Fruit fly (Drosophila melanogaster) whole organism, embryonic: ENCODE results near the gene mus101.

Source experiments
- ATbp ChIP-seq: fragments of 200-800 bp; sonication (Bioruptor generic); optimal IDR thresholded peaks from 2 replicates; lab custom pipeline; 2017; ENCODE audit warnings: missing biosample characterization, mild to moderate bottlenecking, missing genetic modification characterization, missing genetic modification reagents
- Atf6 ChIP-seq: fragments of 200-800 bp; sonication (Bioruptor generic); IDR thresholded peaks from 2 replicates; pipeline ENCODE4 v1.3.6; 2022; ENCODE audit warnings: missing biosample characterization, missing genetic modification characterization
- Blimp-1 ChIP-seq: fragments of 200-800 bp; sonication (Bioruptor generic); optimal IDR thresholded peaks from 3 replicates; lab custom pipeline; 2018; ENCODE audit warnings: missing biosample characterization, missing genetic modification characterization, mild to moderate bottlenecking, moderate library complexity, missing genetic modification reagents
- CG11085 ChIP-seq: fragments of 200-800 bp; sonication (Bioruptor generic); IDR thresholded peaks from 2 replicates; pipeline ENCODE4 v1.3.6; 2022; ENCODE audit warnings: missing biosample characterization, missing genetic modification characterization
- CG11696 ChIP-seq: fragments of 200-800 bp; sonication (Bioruptor generic); IDR thresholded peaks from 2 replicates; pipeline ENCODE4 v1.3.6; 2022; ENCODE audit warnings: missing biosample characterization, missing genetic modification characterization
- CG11723 ChIP-seq: fragments of 200-800 bp; sonication (Bioruptor generic); optimal IDR thresholded peaks from 2 replicates; lab custom pipeline; 2017; ENCODE audit warnings: missing biosample characterization, mild to moderate bottlenecking, missing genetic modification characterization
- CG14710 ChIP-seq: fragments of 200-800 bp; sonication (Bioruptor generic); optimal IDR thresholded peaks from 3 replicates; lab custom pipeline; 2019; ENCODE audit warnings: missing biosample characterization, mild to moderate bottlenecking, missing genetic modification characterization, moderate library complexity
- CG15601 ChIP-seq: fragments of 200-800 bp; sonication (Bioruptor generic); optimal IDR thresholded peaks from 3 replicates; lab custom pipeline; 2019; ENCODE audit warnings: missing biosample characterization, mild to moderate bottlenecking, missing genetic modification characterization, moderate library complexity
- CG1647 ChIP-seq: fragments of 200-800 bp; sonication (Bioruptor generic); optimal IDR thresholded peaks from 3 replicates; lab custom pipeline; 2016; ENCODE audit warnings: missing biosample characterization, missing genetic modification characterization
- CG17361 ChIP-seq: fragments of 200-800 bp; sonication (Bioruptor generic); IDR thresholded peaks from 3 replicates; pipeline ENCODE4 v1.3.6; 2022; ENCODE audit warnings: missing biosample characterization, missing genetic modification characterization
- CG17612 ChIP-seq: fragments of 200-800 bp; sonication (Bioruptor generic); IDR thresholded peaks from 2 replicates; pipeline ENCODE4 v1.3.6; 2022; ENCODE audit warnings: missing biosample characterization, missing genetic modification characterization
- CG17829 ChIP-seq: fragments of 200-800 bp; optimal IDR thresholded peaks from 2 replicates; lab custom pipeline; 2019; ENCODE audit warnings: missing biosample characterization, mild to moderate bottlenecking, missing genetic modification characterization, moderate library complexity
- CG31224 ChIP-seq: fragments of 200-800 bp; sonication (Bioruptor generic); IDR thresholded peaks from 2 replicates; pipeline ENCODE4 v1.3.6; 2022; ENCODE audit warnings: missing biosample characterization, missing genetic modification characterization
- CG34224 ChIP-seq: fragments of 200-800 bp; sonication (Bioruptor generic); IDR thresholded peaks from 3 replicates; pipeline ENCODE4 v1.3.6; 2022; ENCODE audit warnings: missing biosample characterization, missing genetic modification characterization; ENCODE audit not compliant: partially characterized antibody
- CG4424 ChIP-seq: fragments of 200-800 bp; sonication (Bioruptor generic); optimal IDR thresholded peaks from 3 replicates; lab custom pipeline; 2016; ENCODE audit warnings: missing biosample characterization, missing genetic modification characterization
- CG5953 ChIP-seq: fragments of 200-800 bp; sonication (Bioruptor generic); IDR thresholded peaks from 2 replicates; pipeline ENCODE4 v1.3.6; 2022; ENCODE audit warnings: missing biosample characterization, missing genetic modification characterization
- CG7928 ChIP-seq: fragments of 200-800 bp; sonication (Bioruptor generic); optimal IDR thresholded peaks from 2 replicates; lab custom pipeline; 2017; ENCODE audit warnings: missing biosample characterization, mild to moderate bottlenecking, missing genetic modification characterization
- CG8388 ChIP-seq: fragments of 200-800 bp; sonication (Bioruptor generic); optimal IDR thresholded peaks from 2 replicates; lab custom pipeline; 2019; ENCODE audit warnings: missing biosample characterization, mild to moderate bottlenecking, missing genetic modification characterization, moderate library complexity
- CG9797 ChIP-seq: fragments of 200-800 bp; sonication (Bioruptor generic); optimal IDR thresholded peaks from 3 replicates; lab custom pipeline; 2018; ENCODE audit warnings: missing biosample characterization, mild to moderate bottlenecking, missing genetic modification characterization
- CHES-1-like ChIP-seq: fragments of 200-800 bp; sonication (Bioruptor generic); optimal IDR thresholded peaks from 2 replicates; lab custom pipeline; 2016; ENCODE audit warnings: missing biosample characterization, missing genetic modification characterization
- E2f2 ChIP-seq: fragments of 200-800 bp; sonication (Bioruptor generic); IDR thresholded peaks from 2 replicates; pipeline ENCODE4 v1.3.6; 2022; ENCODE audit warnings: missing biosample characterization, missing genetic modification characterization
- Elba2 ChIP-seq: fragments of 200-800 bp; sonication (Bioruptor generic); optimal IDR thresholded peaks from 3 replicates; lab custom pipeline; 2016; ENCODE audit warnings: missing biosample characterization, missing genetic modification characterization
- Ets65A ChIP-seq: fragments of 200-800 bp; sonication (Bioruptor generic); peaks from one replicate; lab custom pipeline; 2016; ENCODE audit warnings: missing biosample characterization, missing genetic modification characterization
- HmgZ ChIP-seq: fragments of 200-800 bp; sonication (Bioruptor generic); optimal IDR thresholded peaks from 2 replicates; lab custom pipeline; 2018; ENCODE audit warnings: missing biosample characterization, mild to moderate bottlenecking, missing genetic modification characterization
- Hr39 ChIP-seq: fragments of >200 bp; optimal IDR thresholded peaks from 2 replicates; lab custom pipeline; 2017
- Med ChIP-seq: fragments of 200-800 bp; sonication (Bioruptor generic); peaks from one replicate; lab custom pipeline; 2016; ENCODE audit warnings: missing biosample characterization, missing genetic modification characterization, mild to moderate bottlenecking, inconsistent platforms, moderate library complexity
- NC2β ChIP-seq: fragments of 200-800 bp; sonication (Bioruptor generic); optimal IDR thresholded peaks from 2 replicates; lab custom pipeline; 2016; ENCODE audit warnings: missing biosample characterization, missing genetic modification characterization
- Oli ChIP-seq: fragments of 200-800 bp; sonication (Bioruptor generic); optimal IDR thresholded peaks from 2 replicates; lab custom pipeline; 2018; ENCODE audit warnings: missing biosample characterization, mild to moderate bottlenecking, missing genetic modification characterization, moderate library complexity
- PHDP ChIP-seq: fragments of 200-800 bp; sonication (Bioruptor generic); optimal IDR thresholded peaks from 3 replicates; lab custom pipeline; 2018; ENCODE audit warnings: missing biosample characterization, mild to moderate bottlenecking, missing genetic modification characterization, moderate library complexity
- Scr ChIP-seq: fragments of 200-800 bp; sonication (Bioruptor generic); IDR thresholded peaks from 2 replicates; pipeline ENCODE4 v1.3.6; 2022; ENCODE audit warnings: missing biosample characterization, missing genetic modification characterization; ENCODE audit not compliant: partially characterized antibody
- Side ChIP-seq: fragments of 200-800 bp; sonication (Bioruptor generic); optimal IDR thresholded peaks from 2 replicates; lab custom pipeline; 2016; ENCODE audit warnings: missing biosample characterization, missing genetic modification characterization
- Sin3A ChIP-seq: fragments of >200 bp; optimal IDR thresholded peaks from 2 replicates; lab custom pipeline; 2018
- Stat92E ChIP-seq, 3 experiments: fragments of >200 bp in 2 of 3; fragments of 200-800 bp in 1 of 3; sonication (Bioruptor generic) in 1 of 3; optimal IDR thresholded peaks; 2 replicates each; lab custom pipeline; 2017 to 2019; ENCODE audit warnings: missing biosample characterization in 3 of 3, missing genetic modification characterization in 3 of 3, mild to moderate bottlenecking in 1 of 3, moderate library complexity in 1 of 3
- Trl ChIP-seq, 3 experiments: fragments of >200 bp in 2 of 3; fragments of 200-800 bp in 1 of 3; sonication (Bioruptor generic) in 1 of 3; optimal IDR thresholded peaks; 2 replicates in 1 of 3; 3 replicates in 2 of 3; lab custom pipeline; 2016 to 2017; ENCODE audit warnings: missing biosample characterization in 1 of 3, missing genetic modification characterization in 1 of 3
- bbx ChIP-seq: fragments of 200-800 bp; sonication (Bioruptor generic); IDR thresholded peaks from 2 replicates; pipeline ENCODE4 v1.3.6; 2022; ENCODE audit warnings: missing biosample characterization, missing genetic modification characterization; ENCODE audit not compliant: partially characterized antibody
- bowl ChIP-seq: fragments of 200-800 bp; sonication (Bioruptor generic); IDR thresholded peaks from 2 replicates; pipeline ENCODE4 v1.3.6; 2022; ENCODE audit warnings: missing biosample characterization, missing genetic modification characterization
- caup ChIP-seq: fragments of 200-800 bp; sonication (Bioruptor generic); optimal IDR thresholded peaks from 3 replicates; lab custom pipeline; 2017; ENCODE audit warnings: missing biosample characterization, mild to moderate bottlenecking, missing genetic modification characterization, moderate library complexity; ENCODE audit not compliant: severe bottlenecking
- dm ChIP-seq: fragments of 200-800 bp; sonication (Bioruptor generic); optimal IDR thresholded peaks from 3 replicates; lab custom pipeline; 2016; ENCODE audit warnings: missing biosample characterization, missing genetic modification characterization
- ewg ChIP-seq: fragments of 200-800 bp; sonication (Bioruptor generic); optimal IDR thresholded peaks from 3 replicates; lab custom pipeline; 2017; ENCODE audit warnings: mild to moderate bottlenecking, missing biosample characterization, missing genetic modification reagents, missing genetic modification characterization
- her ChIP-seq: fragments of 200-800 bp; sonication (Bioruptor generic); optimal IDR thresholded peaks from 2 replicates; lab custom pipeline; 2016; ENCODE audit warnings: missing biosample characterization, missing genetic modification characterization
- insv ChIP-seq, 2 experiments: fragments of 200-800 bp; sonication (Bioruptor generic); optimal IDR thresholded peaks; 3 replicates each; lab custom pipeline; 2016 to 2018; ENCODE audit warnings: missing biosample characterization in 2 of 2, missing genetic modification characterization in 2 of 2
- lab ChIP-seq: fragments of 200-800 bp; sonication (Bioruptor generic); optimal IDR thresholded peaks from 3 replicates; lab custom pipeline; 2017; ENCODE audit warnings: missing biosample characterization, missing genetic modification characterization, mild to moderate bottlenecking, moderate library complexity, missing genetic modification reagents
- lola ChIP-seq, 3 experiments: fragments of >200 bp in 2 of 3; fragments of 200-800 bp in 1 of 3; sonication (Bioruptor generic) in 1 of 3; optimal IDR thresholded peaks; 2 replicates each; lab custom pipeline; 2017 to 2019; ENCODE audit warnings: missing biosample characterization in 3 of 3, missing genetic modification characterization in 3 of 3, mild to moderate bottlenecking in 1 of 3, moderate library complexity in 1 of 3
- nerfin-1 ChIP-seq: fragments of 200-800 bp; sonication (Bioruptor generic); optimal IDR thresholded peaks from 3 replicates; lab custom pipeline; 2019; ENCODE audit warnings: missing biosample characterization, mild to moderate bottlenecking, missing genetic modification characterization, moderate library complexity
- otp ChIP-seq: fragments of 200-800 bp; sonication (Bioruptor generic); IDR thresholded peaks from 3 replicates; pipeline ENCODE4, ENCODE4 v1.3.6; 2022; ENCODE audit warnings: missing biosample characterization, missing genetic modification characterization
- sd ChIP-seq: fragments of 200-800 bp; sonication (Bioruptor generic); optimal IDR thresholded peaks from 3 replicates; lab custom pipeline; 2018; ENCODE audit warnings: missing biosample characterization, mild to moderate bottlenecking, missing genetic modification characterization, moderate library complexity
- stc ChIP-seq: fragments of 200-800 bp; sonication (Bioruptor generic); IDR thresholded peaks from 2 replicates; pipeline ENCODE4 v1.3.6; 2022; ENCODE audit warnings: missing biosample characterization, missing genetic modification characterization
- sug ChIP-seq: fragments of 200-800 bp; optimal IDR thresholded peaks from 2 replicates; lab custom pipeline; 2019; ENCODE audit warnings: missing biosample characterization, mild to moderate bottlenecking, missing genetic modification characterization, moderate library complexity
- unc-4 ChIP-seq: fragments of 200-800 bp; sonication (Bioruptor generic); IDR thresholded peaks from 2 replicates; pipeline ENCODE4 v1.3.6; 2022; ENCODE audit warnings: missing biosample characterization, missing genetic modification characterization; ENCODE audit not compliant: partially characterized antibody
- zfh2 ChIP-seq: fragments of 200-800 bp; sonication (Bioruptor generic); optimal IDR thresholded peaks from 2 replicates; lab custom pipeline; 2016; ENCODE audit warnings: missing biosample characterization, missing genetic modification characterization

mus101 gene

DNA sequence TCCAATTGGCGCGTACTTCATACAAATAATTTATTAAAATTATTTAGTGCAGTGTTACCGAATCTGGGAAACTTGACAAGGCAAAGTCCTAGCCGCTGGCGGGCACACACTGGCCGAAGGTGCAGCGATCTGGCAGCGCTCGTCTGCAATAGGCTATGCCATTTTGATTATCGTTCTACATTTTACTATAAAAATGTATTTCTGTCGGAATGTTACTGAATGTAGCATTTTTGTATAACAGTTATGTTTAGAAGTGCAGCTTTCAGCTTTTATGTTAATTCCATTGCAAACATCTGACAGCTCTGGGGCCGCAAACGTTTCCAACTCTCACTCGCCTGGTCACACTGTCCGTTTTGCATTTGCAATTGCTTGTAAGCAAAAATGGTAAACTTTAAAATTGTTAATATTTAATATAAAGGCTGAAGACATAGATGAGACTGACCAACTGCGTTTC, 22.6 kb downstream of the mus101 start, which contains the start of gene Grip91 (continued):
- peak; percentile 41 for TF ChIP-seq HmgZ
- TF ChIP-seq CHES-1-like (GFP tag; lab: Kevin White, UChicago), result peak; percentile 11
- peak; percentile 77 for TF ChIP-seq E2f2 (GFP tag; lab: Robert Waterston, UW)
- no peak; the same call in 2 of the 3 replicates for TF ChIP-seq CG17361 (GFP tag; lab: Robert Waterston, UW)
- no peak for TF ChIP-seq CG11723 (GFP tag; lab: Kevin White, UChicago)
- peak; percentile 28 for TF ChIP-seq nerfin-1 (tag; lab: Kevin White, UChicago)
- peak; percentile 100 for TF ChIP-seq CG14710 (tag; lab: Kevin White, UChicago)
- no peak for TF ChIP-seq lola (GFP tag; optimal IDR thresholded peaks at IDR 0.05; lab: Kevin White, UChicago)
- no peak for TF ChIP-seq CG15601
- TF ChIP-seq CG5953 (GFP tag; lab: Robert Waterston, UW), result no peak
- TF ChIP-seq Hr39 (lab: Kevin White, UChicago), result no peak
- TF ChIP-seq CG11696 (GFP tag; lab: Robert Waterston, UW), result no peak
- TF ChIP-seq her (GFP tag; lab: Kevin White, UChicago), result no peak
- TF ChIP-seq Oli (tag; lab: Kevin White, UChicago), result no peak
- TF ChIP-seq unc-4 (GFP tag; lab: Robert Waterston, UW), result no peak; the same call in 1 of the 2 replicates
- TF ChIP-seq ewg, result no peak
- peak; percentile 26 for TF ChIP-seq sd (tag; lab: Kevin White, UChicago)
- no peak for TF ChIP-seq dm
- no peak for TF ChIP-seq Blimp-1 (GFP tag; lab: Kevin White, UChicago)
- TF ChIP-seq bowl (GFP tag; lab: Robert Waterston, UW), result no peak
- TF ChIP-seq zfh2 (GFP tag; lab: Kevin White, UChicago), result peak; percentile 11
- TF ChIP-seq CG9797 (GFP tag; lab: Kevin White, UChicago), result peak; percentile 87
- peak; percentile 42; the same call in 1 of the 3 replicates for TF ChIP-seq CG34224 (GFP tag; lab: Robert Waterston, UW)
- TF ChIP-seq CG7928 (GFP tag; lab: Kevin White, UChicago), result no peak
- TF ChIP-seq Side (GFP tag; lab: Kevin White, UChicago), result no peak
- no peak for TF ChIP-seq Stat92E (GFP tag; optimal IDR thresholded peaks at IDR 0.05; lab: Kevin White, UChicago)
- TF ChIP-seq Med (GFP tag; lab: Kevin White, UChicago), result peak; percentile 83
- TF ChIP-seq Atf6 (GFP tag; lab: Robert Waterston, UW), result no peak
- TF ChIP-seq ATbp (GFP tag; lab: Kevin White, UChicago), result no peak
- TF ChIP-seq caup (GFP tag; lab: Kevin White, UChicago), result no peak
- TF ChIP-seq otp (GFP tag; lab: Robert Waterston, UW), result no peak
- no peak for TF ChIP-seq CG8388 (GFP tag; lab: Kevin White, UChicago)
- TF ChIP-seq lab (GFP tag; lab: Kevin White, UChicago), result no peak
- no peak for TF ChIP-seq CG1647 (GFP tag; lab: Kevin White, UChicago)
- no peak for TF ChIP-seq CG31224 (GFP tag; lab: Robert Waterston, UW)
- TF ChIP-seq Elba2 (GFP tag; lab: Kevin White, UChicago), result peak; percentile 87
- TF ChIP-seq CG11085, result no peak
- peak; percentile 43; the same call in 1 of the 2 replicates for TF ChIP-seq bbx (GFP tag; lab: Robert Waterston, UW)
- peak in 1 of 2 experiments; percentile 7 for TF ChIP-seq Trl (optimal IDR thresholded peaks at IDR 0.05; lab: Kevin White, UChicago)
- TF ChIP-seq Trl (GFP tag; optimal IDR thresholded peaks at IDR 0.05; lab: Kevin White, UChicago), result no peak
- TF ChIP-seq sug (tag; lab: Kevin White, UChicago), result peak; percentile 26
- TF ChIP-seq stc, result no peak
- peak in 1 of 2 experiments; percentile 19 for TF ChIP-seq insv (GFP tag; optimal IDR thresholded peaks at IDR 0.05; lab: Kevin White, UChicago)
- TF ChIP-seq CG4424 (GFP tag; lab: Kevin White, UChicago), result no peak
- peak; percentile 48; the same call in 1 of the 2 replicates for TF ChIP-seq Scr (GFP tag; lab: Robert Waterston, UW)
- peak; percentile 33 for TF ChIP-seq CG17829 (tag; lab: Kevin White, UChicago)
- peak; percentile 93 for TF ChIP-seq Sin3A
- peak; percentile 53 for TF ChIP-seq Ets65A
- no peak for TF ChIP-seq PHDP (tag; lab: Kevin White, UChicago)
- no peak for TF ChIP-seq CG17612
- peak; percentile 25 for TF ChIP-seq NC2β (GFP tag; lab: Kevin White, UChicago)
